Worm (Caenorhabditis elegans): ENCODE results near the gene grl-28.

DNA sequence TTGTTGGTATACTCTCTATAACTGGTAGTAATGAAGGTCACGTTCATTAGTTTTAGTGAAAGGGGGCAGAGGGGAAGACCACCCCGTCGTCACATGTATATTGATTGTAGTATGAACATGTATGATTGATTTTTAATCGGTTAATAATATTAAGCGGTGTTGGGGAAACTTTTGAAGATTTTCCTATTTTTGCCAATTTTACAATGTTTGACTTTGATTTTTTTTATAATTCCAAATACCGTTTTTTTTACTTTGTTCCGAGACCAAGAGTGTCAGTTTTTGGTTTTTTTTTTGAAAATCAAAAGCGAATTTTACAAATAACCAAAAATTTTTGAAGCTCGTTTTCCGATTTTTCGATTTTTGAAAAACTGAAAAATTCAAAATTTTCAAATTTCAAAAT lies 16.4 kb downstream of the grl-28 start, which contains the start of gene nhr-221:
- TF ChIP-seq unc-62 (GFP tag; optimal IDR thresholded peaks at IDR 0.05) (no peak), tbp1 (GFP tag; optimal IDR thresholded peaks at IDR 0.05) (no peak), nfya-2 (GFP tag; IDR thresholded peaks at IDR 0.05) (no peak), pha-4 (tag; optimal IDR thresholded peaks at IDR 0.05) (no peak), lsy-27 (tag; optimal IDR thresholded peaks at IDR 0.05; ENCODE audit: borderline replicate concordance, insufficient read depth) (no peak), snpc-4 (GFP tag; optimal IDR thresholded peaks at IDR 0.05) (no peak), snpc-4 (tag; optimal IDR thresholded peaks at IDR 0.05) (no peak), tlf-1 (GFP tag; optimal IDR thresholded peaks at IDR 0.05) (no peak), F22D6.2 (tag; optimal IDR thresholded peaks at IDR 0.05) (no peak), ama-1 (optimal IDR thresholded peaks at IDR 0.05) (no peak), ama-1 (GFP tag; optimal IDR thresholded peaks at IDR 0.05) (no peak), nfya-1 (tag; optimal IDR thresholded peaks at IDR 0.05; ENCODE audit: borderline replicate concordance, insufficient read depth) (no peak), egl-44 (GFP tag; IDR thresholded peaks at IDR 0.05) (no peak)

All from whole organism, young adult.